Worm (Caenorhabditis elegans) whole organism, L3 larva: ENCODE data around the gene F22B3.10.
"Not testable (repeated sequence)": the region's sequence is repeated elsewhere in the genome, so short reads cannot be mapped to it uniquely, and the experiment has no call there.

ENCODE experiments used
- egl-27 ChIP-seq: sonication (generic microtip); optimal IDR thresholded peaks from 4 replicates; lab custom pipeline; 2017; ENCODE audit warnings: missing biosample characterization, missing genetic modification reagents, missing genetic modification characterization
- nhr-237 ChIP-seq: fragments of 150-350 bp; optimal IDR thresholded peaks from 2 replicates; lab custom pipeline; 2014; ENCODE audit warnings: missing biosample characterization, missing genetic modification characterization
- unc-62 ChIP-seq: fragments of 150-350 bp; sonication (generic microtip); optimal IDR thresholded peaks from 4 replicates; lab custom pipeline; 2014; ENCODE audit warnings: missing biosample characterization, missing genetic modification reagents, missing genetic modification characterization
- zag-1 ChIP-seq: fragments of 150-350 bp; optimal IDR thresholded peaks from 2 replicates; lab custom pipeline; 2014; ENCODE audit warnings: missing biosample characterization, missing genetic modification characterization

DNA sequence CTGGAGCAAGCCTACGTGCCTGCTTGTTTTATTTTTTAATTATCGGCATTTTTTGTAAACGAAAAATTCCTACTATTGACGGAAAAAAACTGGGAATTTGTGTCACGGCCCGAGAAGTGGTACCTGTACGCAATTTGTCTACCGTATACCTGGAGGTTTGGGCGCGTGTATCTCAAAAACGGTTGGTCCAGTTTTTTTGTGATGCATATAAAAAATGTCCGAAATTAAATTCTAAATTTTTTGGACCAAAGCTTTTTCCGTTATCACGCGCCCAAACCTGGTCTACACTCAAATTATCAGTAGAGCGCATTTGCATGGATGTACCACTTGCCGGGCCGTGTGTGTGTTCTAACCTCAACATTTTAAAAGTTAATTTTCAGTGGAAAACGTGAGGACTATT is 1.9 kb upstream of the F22B3.10 start, which contains the start of gene F22B3.5:
- not testable (repeated sequence) for TF ChIP-seq nhr-237 (tag; lab: Kevin White, UChicago); zag-1 (tag; lab: Kevin White, UChicago); egl-27 (tag; lab: Kevin White, UChicago); unc-62
